Worm (Caenorhabditis elegans) whole organism, L4/young adult: ENCODE measurements around the gene C09H5.7.

Experiments
- dao-5 ChIP-seq: sonication (generic microtip); optimal IDR thresholded peaks from 2 replicates; lab custom pipeline; 2016; ENCODE audit warnings: missing genotype, missing genetic modification characterization, moderate library complexity, missing compliant biosample characterization
- him-1 ChIP-seq: sonication (generic microtip); optimal IDR thresholded peaks from 2 replicates; lab custom pipeline; 2016; ENCODE audit warnings: missing genotype, missing genetic modification reagents, missing genetic modification characterization, missing compliant biosample characterization

ce11 chrV:8043664-8044063, 41.4 kb downstream of the C09H5.7 start:
- TF ChIP-seq him-1 (tag; lab: Kevin White, UChicago) (no peak), dao-5 (tag; lab: Kevin White, UChicago) (no peak)
